Fruit fly (Drosophila melanogaster) whole organism: Measurements from ENCODE around the gene CG11842.

ENCODE experiments used
- Dll ChIP-seq: fragments of >200 bp; optimal IDR thresholded peaks from 2 replicates; lab custom pipeline; 2017
- pan ChIP-seq: fragments of >200 bp; optimal IDR thresholded peaks from 2 replicates; lab custom pipeline; 2017
- psq ChIP-seq: fragments of >200 bp; optimal IDR thresholded peaks from 2 replicates; lab custom pipeline; 2017
- usp ChIP-seq: fragments of >200 bp; optimal IDR thresholded peaks from 2 replicates; lab custom pipeline; 2017; ENCODE audit warnings: missing biosample characterization, missing genetic modification characterization, mixed read lengths

- TF ChIP-seq Dll (lab: Kevin White, UChicago) (no peak), usp (GFP tag; lab: Kevin White, UChicago) (no peak), pan (lab: Kevin White, UChicago) (no peak), psq (lab: Kevin White, UChicago) (no peak)
Measured at dm6 chr3R:29089662-29090007, 37.2 kb downstream of the CG11842 start.
